Fruit fly (Drosophila melanogaster) whole organism, embryonic: ENCODE results near the gene Slu7.

ENCODE experiments used
- BtbVII ChIP-seq: fragments of 200-800 bp; sonication (Bioruptor generic); optimal IDR thresholded peaks from 3 replicates; lab custom pipeline; 2017; ENCODE audit warnings: missing biosample characterization, mild to moderate bottlenecking, missing genetic modification characterization
- CG10565 ChIP-seq: fragments of 200-800 bp; sonication (Bioruptor generic); optimal IDR thresholded peaks from 3 replicates; lab custom pipeline; 2016; ENCODE audit warnings: missing biosample characterization, mild to moderate bottlenecking, missing genetic modification characterization
- CG11093 ChIP-seq: fragments of 200-800 bp; sonication (Bioruptor generic); IDR thresholded peaks from 3 replicates; pipeline ENCODE4 v1.3.6; 2022; ENCODE audit warnings: missing biosample characterization, missing genetic modification characterization
- CG11398 ChIP-seq: fragments of 200-800 bp; sonication (Bioruptor generic); optimal IDR thresholded peaks from 2 replicates; lab custom pipeline; 2016; ENCODE audit warnings: missing biosample characterization, missing genetic modification characterization
- CG12942 ChIP-seq: fragments of 200-800 bp; sonication (Bioruptor generic); optimal IDR thresholded peaks from 3 replicates; lab custom pipeline; 2016; ENCODE audit warnings: missing biosample characterization, missing genetic modification characterization
- CG14667 ChIP-seq: fragments of 200-800 bp; sonication (Bioruptor generic); IDR thresholded peaks from 2 replicates; pipeline ENCODE4 v1.3.6; 2022; ENCODE audit warnings: missing biosample characterization, missing genetic modification characterization
- CG14710 ChIP-seq: fragments of 200-800 bp; sonication (Bioruptor generic); optimal IDR thresholded peaks from 3 replicates; lab custom pipeline; 2019; ENCODE audit warnings: missing biosample characterization, mild to moderate bottlenecking, missing genetic modification characterization, moderate library complexity
- CG18619 ChIP-seq: fragments of 200-800 bp; sonication (Bioruptor generic); optimal IDR thresholded peaks from 3 replicates; lab custom pipeline; 2017; ENCODE audit warnings: missing biosample characterization, mild to moderate bottlenecking, missing genetic modification characterization
- CG2875 ChIP-seq: fragments of 200-800 bp; sonication (Bioruptor generic); optimal IDR thresholded peaks from 2 replicates; lab custom pipeline; 2017; ENCODE audit warnings: missing biosample characterization, mild to moderate bottlenecking, missing genetic modification characterization, missing genetic modification reagents
- CG30403 ChIP-seq: fragments of 200-800 bp; sonication (Bioruptor generic); optimal IDR thresholded peaks from 3 replicates; lab custom pipeline; 2016; ENCODE audit warnings: missing biosample characterization, missing genetic modification characterization
- CG34224 ChIP-seq: fragments of 200-800 bp; sonication (Bioruptor generic); IDR thresholded peaks from 3 replicates; pipeline ENCODE4 v1.3.6; 2022; ENCODE audit warnings: missing biosample characterization, missing genetic modification characterization; ENCODE audit not compliant: partially characterized antibody
- CG3847 ChIP-seq: fragments of 200-800 bp; sonication (Bioruptor generic); IDR thresholded peaks from 2 replicates; pipeline ENCODE4 v1.3.6; 2022; ENCODE audit warnings: missing biosample characterization, missing genetic modification characterization
- CG3995 ChIP-seq: fragments of 200-800 bp; sonication (Bioruptor generic); optimal IDR thresholded peaks from 3 replicates; lab custom pipeline; 2016; ENCODE audit warnings: missing biosample characterization, missing genetic modification characterization
- CG4730 ChIP-seq: fragments of 200-800 bp; sonication (Bioruptor generic); IDR thresholded peaks from 2 replicates; pipeline ENCODE4 v1.3.6; 2022; ENCODE audit warnings: missing biosample characterization, missing genetic modification characterization
- CG4854 ChIP-seq: fragments of 200-800 bp; sonication (Bioruptor generic); optimal IDR thresholded peaks from 2 replicates; lab custom pipeline; 2016; ENCODE audit warnings: missing biosample characterization, missing genetic modification characterization, inconsistent platforms
- CG8089 ChIP-seq: fragments of 200-800 bp; sonication (Bioruptor generic); optimal IDR thresholded peaks from 3 replicates; lab custom pipeline; 2016; ENCODE audit warnings: missing biosample characterization, missing genetic modification characterization
- CG8359 ChIP-seq: fragments of 200-800 bp; sonication (Bioruptor generic); optimal IDR thresholded peaks from 2 replicates; lab custom pipeline; 2017; ENCODE audit warnings: missing biosample characterization, mild to moderate bottlenecking, missing genetic modification characterization, borderline replicate concordance
- CG9797 ChIP-seq: fragments of 200-800 bp; sonication (Bioruptor generic); optimal IDR thresholded peaks from 3 replicates; lab custom pipeline; 2018; ENCODE audit warnings: missing biosample characterization, mild to moderate bottlenecking, missing genetic modification characterization
- Deaf1 ChIP-seq: fragments of 200-800 bp; optimal IDR thresholded peaks from 3 replicates; lab custom pipeline; 2019; ENCODE audit warnings: missing biosample characterization, mild to moderate bottlenecking, missing genetic modification characterization, moderate library complexity
- Hey ChIP-seq: fragments of 200-800 bp; sonication (Bioruptor generic); optimal IDR thresholded peaks from 3 replicates; lab custom pipeline; 2018; ENCODE audit warnings: missing biosample characterization, mild to moderate bottlenecking, missing genetic modification characterization
- Hr51 ChIP-seq, 2 experiments: fragments of 200-800 bp; sonication (Bioruptor generic); optimal IDR thresholded peaks; 2 replicates in 1 of 2; 3 replicates in 1 of 2; lab custom pipeline; 2016 to 2018; ENCODE audit warnings: missing biosample characterization in 2 of 2, missing genetic modification characterization in 2 of 2, mild to moderate bottlenecking in 1 of 2, moderate library complexity in 1 of 2
- MBD-R2 ChIP-seq: fragments of 200-800 bp; sonication (Bioruptor generic); IDR thresholded peaks from 2 replicates; pipeline ENCODE4 v1.3.6; 2022; ENCODE audit warnings: missing biosample characterization, missing genetic modification characterization
- Myb ChIP-seq: fragments of 200-800 bp; sonication (Bioruptor generic); optimal IDR thresholded peaks from 2 replicates; lab custom pipeline; 2016; ENCODE audit warnings: missing biosample characterization, missing genetic modification characterization
- NC2β ChIP-seq: fragments of 200-800 bp; sonication (Bioruptor generic); optimal IDR thresholded peaks from 2 replicates; lab custom pipeline; 2016; ENCODE audit warnings: missing biosample characterization, missing genetic modification characterization
- Neu2 ChIP-seq: fragments of 200-800 bp; sonication (Bioruptor generic); optimal IDR thresholded peaks from 3 replicates; lab custom pipeline; 2016; ENCODE audit warnings: missing biosample characterization, missing genetic modification characterization, borderline replicate concordance
- Nf-YB ChIP-seq: fragments of 200-800 bp; sonication (Bioruptor generic); optimal IDR thresholded peaks from 3 replicates; lab custom pipeline; 2019; ENCODE audit warnings: missing biosample characterization, mild to moderate bottlenecking, missing genetic modification characterization, moderate library complexity
- NfI ChIP-seq: fragments of 200-800 bp; sonication (Bioruptor generic); optimal IDR thresholded peaks from 3 replicates; lab custom pipeline; 2018; ENCODE audit warnings: missing biosample characterization, mild to moderate bottlenecking, missing genetic modification characterization, moderate library complexity
- Optix ChIP-seq: fragments of 200-800 bp; sonication (Bioruptor generic); IDR thresholded peaks from 3 replicates; pipeline ENCODE4 v1.3.6; 2022; ENCODE audit warnings: missing biosample characterization, missing genetic modification characterization
- Ravus ChIP-seq: fragments of 200-800 bp; sonication (Bioruptor generic); IDR thresholded peaks from 2 replicates; pipeline ENCODE4 v1.3.6; 2022; ENCODE audit warnings: missing biosample characterization, missing genetic modification characterization
- Sin3A ChIP-seq: fragments of >200 bp; optimal IDR thresholded peaks from 2 replicates; lab custom pipeline; 2018
- Spps ChIP-seq: fragments of 200-800 bp; sonication (Bioruptor generic); optimal IDR thresholded peaks from 2 replicates; lab custom pipeline; 2018; ENCODE audit warnings: missing biosample characterization, mild to moderate bottlenecking, missing genetic modification characterization
- Tbp ChIP-seq: fragments of >200 bp; optimal IDR thresholded peaks from 2 replicates; lab custom pipeline; 2018; ENCODE audit warnings: missing biosample characterization, missing genetic modification characterization
- ac ChIP-seq: fragments of 200-800 bp; sonication (Bioruptor generic); optimal IDR thresholded peaks from 3 replicates; lab custom pipeline; 2017; ENCODE audit warnings: missing biosample characterization, mild to moderate bottlenecking, missing genetic modification characterization
- al ChIP-seq: fragments of 200-800 bp; sonication (Bioruptor generic); IDR thresholded peaks from 2 replicates; pipeline ENCODE4 v1.3.6; 2022; ENCODE audit warnings: missing biosample characterization, missing genetic modification characterization
- caup ChIP-seq: fragments of 200-800 bp; sonication (Bioruptor generic); optimal IDR thresholded peaks from 3 replicates; lab custom pipeline; 2017; ENCODE audit warnings: missing biosample characterization, mild to moderate bottlenecking, missing genetic modification characterization, moderate library complexity; ENCODE audit not compliant: severe bottlenecking
- chinmo ChIP-seq: fragments of 200-800 bp; sonication (Bioruptor generic); IDR thresholded peaks from 4 replicates; pipeline ENCODE4 v1.3.6; 2022; ENCODE audit warnings: missing biosample characterization, missing genetic modification characterization; ENCODE audit not compliant: partially characterized antibody
- danr ChIP-seq: fragments of 200-800 bp; sonication (Bioruptor generic); IDR thresholded peaks from 2 replicates; pipeline ENCODE4 v1.3.6; 2022; ENCODE audit warnings: missing biosample characterization, missing genetic modification characterization
- dm ChIP-seq: fragments of 200-800 bp; sonication (Bioruptor generic); optimal IDR thresholded peaks from 3 replicates; lab custom pipeline; 2016; ENCODE audit warnings: missing biosample characterization, missing genetic modification characterization
- dysf ChIP-seq: fragments of 200-800 bp; sonication (Bioruptor generic); IDR thresholded peaks from 3 replicates; pipeline ENCODE4 v1.3.6; 2022; ENCODE audit warnings: missing biosample characterization, missing genetic modification characterization
- ftz-f1 ChIP-seq: fragments of 200-800 bp; sonication (Bioruptor generic); optimal IDR thresholded peaks from 2 replicates; lab custom pipeline; 2016; ENCODE audit warnings: missing biosample characterization, missing genetic modification characterization
- fu2 ChIP-seq: fragments of 200-800 bp; sonication (Bioruptor generic); optimal IDR thresholded peaks from 2 replicates; lab custom pipeline; 2016; ENCODE audit warnings: missing biosample characterization, missing genetic modification characterization
- hth ChIP-seq: fragments of >200 bp; optimal IDR thresholded peaks from 2 replicates; lab custom pipeline; 2017; ENCODE audit warnings: inconsistent platforms
- kni ChIP-seq: fragments of 200-800 bp; sonication (Bioruptor generic); optimal IDR thresholded peaks from 3 replicates; lab custom pipeline; 2017; ENCODE audit warnings: mild to moderate bottlenecking, missing biosample characterization, missing genetic modification reagents, missing genetic modification characterization
- nau ChIP-seq: fragments of 200-800 bp; sonication (Bioruptor generic); optimal IDR thresholded peaks from 3 replicates; lab custom pipeline; 2017; ENCODE audit warnings: missing biosample characterization, mild to moderate bottlenecking, missing genetic modification characterization, missing genetic modification reagents
- nerfin-1 ChIP-seq: fragments of 200-800 bp; sonication (Bioruptor generic); optimal IDR thresholded peaks from 3 replicates; lab custom pipeline; 2019; ENCODE audit warnings: missing biosample characterization, mild to moderate bottlenecking, missing genetic modification characterization, moderate library complexity
- nerfin-2 ChIP-seq: fragments of 200-800 bp; sonication (Bioruptor generic); IDR thresholded peaks from 2 replicates; pipeline ENCODE4 v1.3.6; 2022; ENCODE audit warnings: missing biosample characterization, missing genetic modification characterization; ENCODE audit not compliant: partially characterized antibody
- nmo ChIP-seq: fragments of 200-800 bp; sonication (Bioruptor generic); optimal IDR thresholded peaks from 2 replicates; lab custom pipeline; 2018; ENCODE audit warnings: missing biosample characterization, mild to moderate bottlenecking, missing genetic modification characterization, moderate library complexity
- pb ChIP-seq: fragments of 200-800 bp; sonication (Bioruptor generic); optimal IDR thresholded peaks from 3 replicates; lab custom pipeline; 2016; ENCODE audit warnings: missing biosample characterization, missing genetic modification characterization
- pum ChIP-seq: fragments of 200-800 bp; sonication (Bioruptor generic); optimal IDR thresholded peaks from 2 replicates; lab custom pipeline; 2016; ENCODE audit warnings: missing biosample characterization, missing genetic modification characterization
- zen2 ChIP-seq: fragments of 200-800 bp; sonication (Bioruptor generic); IDR thresholded peaks from 3 replicates; pipeline ENCODE4 v1.3.6; 2022; ENCODE audit warnings: missing biosample characterization, missing genetic modification characterization; ENCODE audit not compliant: partially characterized antibody

The Slu7 gene

DNA sequence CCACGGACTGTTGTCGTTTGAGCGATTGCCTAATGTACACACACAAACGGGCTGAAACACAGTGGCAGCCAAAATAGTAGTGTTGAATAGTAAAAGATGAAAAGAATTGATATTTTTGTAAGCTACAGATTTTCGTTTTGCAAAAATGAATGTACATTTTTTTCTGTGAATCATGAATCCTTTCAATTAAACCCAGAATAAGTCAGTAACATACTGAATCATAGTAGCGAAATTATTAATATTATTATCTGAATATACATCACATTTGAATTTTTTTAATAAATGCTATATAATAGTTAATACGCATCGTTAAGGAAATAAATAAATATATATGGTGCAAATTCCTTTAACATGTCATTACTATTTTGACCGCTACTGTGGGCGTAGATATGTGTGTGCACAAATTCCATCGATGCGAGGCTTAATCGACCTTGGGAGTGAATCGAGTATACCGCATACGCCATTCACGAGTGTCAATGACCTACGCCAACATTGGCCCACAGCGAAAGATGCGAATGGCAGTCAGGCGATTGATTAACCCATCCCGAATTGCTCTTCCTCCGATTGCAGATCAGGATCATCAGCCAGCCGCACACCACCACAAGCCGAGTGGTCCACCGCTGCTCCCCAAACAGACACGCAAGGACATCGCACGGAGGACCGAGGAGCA, 1.8 kb upstream of the Slu7 start (continued):
- TF ChIP-seq ac (GFP tag; lab: Kevin White, UChicago) (no peak), Optix (GFP tag; lab: Robert Waterston, UW) (no peak), Deaf1 (no peak), CG14667 (GFP tag; lab: Robert Waterston, UW) (no peak), Ravus (GFP tag; lab: Robert Waterston, UW) (peak; percentile 10; the same call in 1 of the 2 replicates), CG30403 (GFP tag; lab: Kevin White, UChicago) (peak; percentile 82), CG12942 (GFP tag; lab: Kevin White, UChicago) (peak; percentile 49), CG8359 (GFP tag; lab: Kevin White, UChicago) (no peak), nerfin-1 (tag; lab: Kevin White, UChicago) (peak; percentile 61), Nf-YB (GFP tag; lab: Kevin White, UChicago) (no peak), BtbVII (peak; percentile 64), nmo (GFP tag; lab: Kevin White, UChicago) (peak; percentile 78), CG3847 (GFP tag; lab: Robert Waterston, UW) (peak; percentile 41; the same call in 1 of the 2 replicates), CG3995 (no peak), CG14710 (tag; lab: Kevin White, UChicago) (peak; percentile 40), CG11093 (GFP tag; lab: Robert Waterston, UW) (peak; percentile 51; the same call in 1 of the 3 replicates), Sin3A (no peak), kni (GFP tag; lab: Kevin White, UChicago) (no peak), nau (GFP tag; lab: Kevin White, UChicago) (no peak), Spps (peak; percentile 13), ftz-f1 (GFP tag; lab: Kevin White, UChicago) (peak; percentile 45), danr (GFP tag; lab: Robert Waterston, UW) (no peak), CG11398 (GFP tag; lab: Kevin White, UChicago) (no peak), CG2875 (GFP tag; lab: Kevin White, UChicago) (peak; percentile 2), dm (GFP tag; lab: Kevin White, UChicago) (no peak), Neu2 (GFP tag; lab: Kevin White, UChicago) (no peak), CG34224 (GFP tag; lab: Robert Waterston, UW) (no peak), zen2 (GFP tag; lab: Robert Waterston, UW) (no peak), CG9797 (no peak), CG4730 (GFP tag; lab: Robert Waterston, UW) (no peak), caup (GFP tag; lab: Kevin White, UChicago) (peak; percentile 72), Myb (GFP tag; lab: Kevin White, UChicago) (no peak), fu2 (GFP tag; lab: Kevin White, UChicago) (no peak), NfI (GFP tag; lab: Kevin White, UChicago) (peak; percentile 68), al (GFP tag; lab: Robert Waterston, UW) (peak; percentile 47; the same call in 1 of the 2 replicates), CG18619 (GFP tag; lab: Kevin White, UChicago) (peak; percentile 59), CG4854 (GFP tag; lab: Kevin White, UChicago) (peak; percentile 18), Tbp (GFP tag; lab: Kevin White, UChicago) (no peak), NC2β (GFP tag; lab: Kevin White, UChicago) (no peak), Hey (tag; lab: Kevin White, UChicago) (no peak), dysf (GFP tag; lab: Robert Waterston, UW) (peak; percentile 68; the same call in 2 of the 3 replicates), CG10565 (no peak), chinmo (peak; percentile 64; the same call in 1 of the 4 replicates), CG8089 (no peak), pum (GFP tag; lab: Kevin White, UChicago) (no peak), MBD-R2 (GFP tag; lab: Robert Waterston, UW) (no peak), hth (lab: Kevin White, UChicago) (no peak), Hr51 (GFP tag; optimal IDR thresholded peaks at IDR 0.05; lab: Kevin White, UChicago) (no peak), pb (GFP tag; lab: Kevin White, UChicago) (no peak), nerfin-2 (GFP tag; lab: Robert Waterston, UW) (no peak)
